Fruit fly (Drosophila melanogaster) whole organism, pupa: Measurements from ENCODE around the gene mTTF.
A peak's percentile ranks its signal among the peaks of the same experiment; 100 is the strongest.

Experiments
- CG15710 ChIP-seq: fragments of 200-800 bp; sonication (Bioruptor generic); optimal IDR thresholded peaks from 2 replicates; lab custom pipeline; 2018; ENCODE audit warnings: missing biosample characterization, mild to moderate bottlenecking, missing genetic modification characterization, moderate library complexity
- CG17806 ChIP-seq: fragments of 200-800 bp; sonication (Bioruptor generic); optimal IDR thresholded peaks from 2 replicates; lab custom pipeline; 2018; ENCODE audit warnings: missing biosample characterization, mild to moderate bottlenecking, missing genetic modification characterization, moderate library complexity
- CG4496 ChIP-seq: fragments of 200-800 bp; sonication (Bioruptor generic); IDR thresholded peaks from 3 replicates; pipeline ENCODE4 v1.3.6; 2022; ENCODE audit warnings: missing biosample characterization, missing genetic modification characterization
- CG8301 ChIP-seq: fragments of 200-800 bp; sonication (Bioruptor generic); optimal IDR thresholded peaks from 2 replicates; lab custom pipeline; 2018; ENCODE audit warnings: missing biosample characterization, mild to moderate bottlenecking, missing genetic modification characterization
- CG9948 ChIP-seq: fragments of 200-800 bp; sonication (Bioruptor generic); optimal IDR thresholded peaks from 2 replicates; lab custom pipeline; 2018; ENCODE audit warnings: missing biosample characterization, mild to moderate bottlenecking, missing genetic modification characterization, moderate library complexity

- TF ChIP-seq CG8301 (tag; lab: Kevin White, UChicago) (peak; percentile 96), CG4496 (GFP tag; lab: Robert Waterston, UW) (peak; percentile 97), CG15710 (tag; lab: Kevin White, UChicago) (peak; percentile 90), CG17806 (tag; lab: Kevin White, UChicago) (peak; percentile 94), CG9948 (tag; lab: Kevin White, UChicago) (peak; percentile 94)
These were observed 21.6 kb upstream of the mTTF start for dm6 chr2L:14369933-14370776.
